Fruit fly (Drosophila melanogaster) whole organism, larva: Measurements from ENCODE around the gene LSm7.

Source experiments
- noc ChIP-seq: fragments of 200-800 bp; sonication (Bioruptor generic); optimal IDR thresholded peaks from 3 replicates; lab custom pipeline; 2019; ENCODE audit warnings: missing biosample characterization, mild to moderate bottlenecking, missing genetic modification characterization, moderate library complexity

Gene LSm7

DNA sequence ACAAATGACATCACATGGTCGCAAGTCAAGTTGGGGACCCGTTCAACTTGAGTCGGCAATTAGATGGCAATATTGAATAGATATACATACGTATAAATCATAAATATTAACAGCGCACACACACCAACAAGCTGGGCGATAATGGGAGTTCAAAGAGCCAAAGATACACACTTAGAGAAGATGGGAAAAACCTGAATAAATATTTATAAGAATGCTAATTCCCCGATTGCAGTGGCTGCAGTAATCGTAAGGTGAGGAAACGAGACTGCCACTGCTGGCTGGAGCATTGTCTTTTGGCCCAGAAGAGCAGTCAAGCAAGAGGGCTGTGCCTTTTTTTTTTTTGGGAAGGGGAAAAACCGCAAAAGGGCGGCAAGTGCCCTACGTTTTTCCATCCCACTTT lies 32.7 kb downstream of the LSm7 start:
- no peak for TF ChIP-seq noc

DNA sequence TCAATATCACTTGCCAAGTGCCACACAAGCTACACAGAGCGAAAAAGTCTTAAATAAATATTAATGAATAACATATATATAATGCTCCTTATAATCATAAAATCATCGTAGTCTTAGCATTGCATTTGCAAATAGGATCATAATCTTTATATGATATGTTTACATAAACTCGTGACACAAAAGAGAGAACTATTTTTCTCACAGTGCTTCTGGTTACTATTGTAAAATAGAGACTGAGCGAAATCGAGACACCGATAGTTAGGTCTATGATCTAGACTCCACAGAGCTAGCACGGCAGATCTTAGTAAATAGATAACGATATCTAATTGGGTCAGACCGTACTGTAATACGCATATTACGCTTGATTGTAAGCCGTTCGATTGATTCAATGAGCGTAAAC lies 33.2 kb downstream of the LSm7 start:
- TF ChIP-seq noc = no peak

DNA sequence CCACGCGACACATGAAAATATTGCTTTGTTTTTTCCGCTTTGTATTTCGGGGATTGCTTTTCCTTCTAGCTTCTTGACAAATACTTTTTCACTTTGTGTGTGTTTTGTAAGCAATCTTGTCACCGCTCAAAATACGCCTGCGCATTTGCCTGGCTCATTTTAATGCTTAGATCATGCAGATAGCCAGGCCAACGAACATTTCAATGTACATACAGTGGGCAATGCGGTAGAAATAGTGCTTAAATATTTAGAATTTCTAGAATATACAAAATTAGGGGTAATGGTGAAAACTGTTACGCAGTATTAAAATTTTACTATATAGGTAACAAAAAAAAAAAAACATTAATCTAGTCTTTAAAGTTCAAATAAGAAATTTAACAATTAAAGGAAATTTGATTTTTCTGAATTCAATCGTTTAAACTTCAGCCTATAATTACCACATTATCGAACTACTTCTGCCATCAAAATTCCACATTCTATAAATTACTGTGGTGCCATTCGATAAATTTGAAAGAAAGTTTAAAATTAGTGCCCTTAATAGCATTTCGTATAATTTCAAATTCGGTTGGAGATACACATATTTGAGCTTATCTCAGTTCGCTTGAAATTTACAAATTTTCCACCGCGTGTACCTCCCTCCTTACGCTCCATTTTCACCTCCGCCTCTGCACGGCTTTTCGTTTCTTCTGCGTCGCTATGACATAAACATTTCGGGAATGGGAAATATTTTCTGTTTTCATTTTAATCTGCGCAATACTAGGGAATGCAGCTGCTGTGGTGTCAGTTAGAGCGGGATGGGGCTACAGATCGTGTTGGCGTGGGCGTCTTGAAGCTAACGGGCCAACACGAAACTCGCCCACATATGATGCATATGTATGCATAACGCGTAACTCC lies 35.8 kb downstream of the LSm7 start:
- no peak for TF ChIP-seq noc

DNA sequence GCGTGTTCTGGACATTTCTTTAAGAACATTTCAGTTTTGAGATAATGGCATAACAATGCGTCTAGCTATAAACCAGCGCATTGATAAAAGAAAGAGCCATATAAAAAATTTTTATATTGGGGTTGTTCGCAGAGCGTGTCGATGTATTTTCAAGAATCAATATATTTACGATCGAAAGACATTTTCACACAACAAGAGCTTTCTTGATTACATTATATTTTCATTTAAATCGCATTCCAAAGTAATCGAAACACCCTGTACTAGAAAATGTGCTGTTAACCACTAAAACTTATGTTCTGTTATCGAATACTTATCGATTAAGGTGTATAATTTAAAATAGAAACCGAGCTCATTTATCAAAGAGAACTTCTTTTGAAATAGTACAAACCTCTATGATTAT lies 39.1 kb downstream of the LSm7 start:
- TF ChIP-seq noc = no peak

DNA sequence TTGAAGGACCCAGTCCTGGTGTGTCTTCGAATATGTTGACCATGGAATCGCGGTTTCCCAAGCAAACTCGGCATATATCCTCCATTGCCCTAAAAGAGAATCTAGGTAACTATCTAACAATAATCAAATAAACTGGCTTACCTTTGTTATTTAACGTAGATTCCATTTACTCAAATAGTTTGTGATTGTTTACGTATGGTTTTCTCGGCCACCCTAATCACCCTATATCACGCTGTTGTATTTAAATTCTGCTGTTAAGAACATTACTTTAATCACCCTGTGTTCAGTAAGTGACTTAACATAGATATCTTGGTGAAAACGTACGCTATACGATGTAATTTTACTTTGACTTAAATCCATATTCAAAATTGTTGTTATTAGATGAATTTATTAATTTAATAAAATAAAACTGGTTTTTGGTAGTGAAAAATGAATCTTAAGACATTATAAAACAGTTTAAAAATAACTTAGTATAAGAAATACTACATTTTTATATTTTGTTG lies 39.8 kb downstream of the LSm7 start:
- TF ChIP-seq noc = no peak
